Worm (Caenorhabditis elegans) whole organism, early embryonic: ENCODE results near the gene Y57G11C.48.

Source experiments
- B0310.2 ChIP-seq: sonication (generic microtip); optimal IDR thresholded peaks from 2 replicates; lab custom pipeline; 2016; ENCODE audit warnings: mild to moderate bottlenecking, missing genetic modification characterization, missing compliant biosample characterization
- F13C5.2 ChIP-seq: sonication (generic microtip); optimal IDR thresholded peaks from 2 replicates; lab custom pipeline; 2017; ENCODE audit warnings: mild to moderate bottlenecking, missing genetic modification characterization, inconsistent platforms, missing compliant biosample characterization
- aly-1 ChIP-seq: sonication (generic microtip); optimal IDR thresholded peaks from 2 replicates; lab custom pipeline; 2016; ENCODE audit warnings: missing genetic modification characterization, missing compliant biosample characterization
- ama-1 ChIP-seq: fragments of 150-350 bp; optimal IDR thresholded peaks from 2 replicates; lab custom pipeline; 2014
- ceh-13 ChIP-seq: fragments of 200-800 bp; sonication (Bioruptor generic); optimal IDR thresholded peaks from 2 replicates; lab custom pipeline; 2018; ENCODE audit warnings: mild to moderate bottlenecking, missing genetic modification characterization, missing compliant biosample characterization
- ceh-36 ChIP-seq: sonication (generic microtip); optimal IDR thresholded peaks from 2 replicates; lab custom pipeline; 2016; ENCODE audit warnings: missing genetic modification characterization, inconsistent platforms, missing compliant biosample characterization
- ets-7 ChIP-seq: sonication (generic microtip); optimal IDR thresholded peaks from 2 replicates; lab custom pipeline; 2016; ENCODE audit warnings: missing genotype, missing genetic modification characterization, missing compliant biosample characterization
- flt-1 ChIP-seq: fragments of 200-800 bp; sonication (Bioruptor generic); IDR thresholded peaks from 2 replicates; pipeline ENCODE4 v1.3.6; 2022; ENCODE audit warnings: missing genetic modification characterization, missing compliant biosample characterization
- hmbx-1 ChIP-seq: sonication (generic microtip); optimal IDR thresholded peaks from 2 replicates; lab custom pipeline; 2016; ENCODE audit warnings: mild to moderate bottlenecking, missing genetic modification characterization, missing compliant biosample characterization
- hmg-4 ChIP-seq: fragments of 200-800 bp; sonication (Bioruptor generic); optimal IDR thresholded peaks from 2 replicates; lab custom pipeline; 2018; ENCODE audit warnings: mild to moderate bottlenecking, missing genetic modification characterization, missing compliant biosample characterization
- hnd-1 ChIP-seq: sonication (generic microtip); optimal IDR thresholded peaks from 2 replicates; lab custom pipeline; 2016; ENCODE audit warnings: missing genetic modification characterization, missing compliant biosample characterization
- pes-1 ChIP-seq: fragments of 200-800 bp; sonication (Bioruptor generic); IDR thresholded peaks from 2 replicates; pipeline ENCODE4 v1.3.6; 2022; ENCODE audit warnings: missing genetic modification reagents, missing genetic modification characterization, missing compliant biosample characterization
- scrt-1 ChIP-seq: fragments of 200-800 bp; sonication (Bioruptor generic); IDR thresholded peaks from 2 replicates; pipeline ENCODE4 v1.3.6; 2022; ENCODE audit warnings: missing genetic modification characterization, missing compliant biosample characterization
- sea-1 ChIP-seq: fragments of 200-800 bp; sonication (Bioruptor generic); conservative IDR thresholded peaks from 2 replicates; pipeline ENCODE4 v1.3.6; 2022; ENCODE audit warnings: missing genetic modification characterization, missing compliant biosample characterization
- tbx-11 ChIP-seq: fragments of 200-800 bp; sonication (Bioruptor generic); IDR thresholded peaks from 2 replicates; pipeline ENCODE4 v1.3.6; 2022; ENCODE audit warnings: missing genetic modification characterization, missing compliant biosample characterization
- tbx-37 ChIP-seq: fragments of 200-800 bp; sonication (Bioruptor generic); conservative IDR thresholded peaks from 2 replicates; pipeline ENCODE4 v1.3.6; 2022; ENCODE audit warnings: missing genetic modification reagents, missing genetic modification characterization, missing compliant biosample characterization
- tra-4 ChIP-seq: sonication (generic microtip); optimal IDR thresholded peaks from 2 replicates; lab custom pipeline; 2017; ENCODE audit warnings: missing genetic modification characterization, missing compliant biosample characterization

Gene Y57G11C.48

DNA sequence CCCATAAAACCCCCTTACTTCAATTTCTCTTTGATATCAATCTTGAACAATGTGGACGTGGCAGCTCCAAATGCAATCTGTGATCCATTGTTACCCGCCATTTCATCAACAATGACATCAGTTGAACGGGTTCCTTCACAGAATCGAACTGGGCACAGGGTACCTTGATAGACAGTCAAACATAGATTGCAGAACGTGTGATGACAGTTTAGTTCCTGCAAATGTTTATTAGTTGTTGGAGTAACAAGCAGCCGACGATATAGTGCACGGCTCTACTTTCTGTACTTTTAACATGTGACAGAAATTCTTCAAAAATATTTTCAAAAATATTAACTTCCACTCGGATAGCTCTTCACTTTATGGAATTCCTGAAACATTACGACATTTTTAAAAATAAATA, at the start of gene Y57G11C.48:
Y57G11C.48 (minus strand) TSS at position 101 of the 400 bp plus-strand sequence.
- no peak for TF ChIP-seq tbx-11 (GFP tag; lab: Robert Waterston, UW)
- TF ChIP-seq flt-1: no peak
- no peak for TF ChIP-seq F13C5.2 (tag; lab: Kevin White, UChicago)
- no peak for TF ChIP-seq B0310.2 (tag; lab: Kevin White, UChicago)
- no peak for TF ChIP-seq tra-4 (tag; lab: Kevin White, UChicago)
- TF ChIP-seq ceh-36: no peak
- TF ChIP-seq tbx-37 (GFP tag; lab: Robert Waterston, UW): no peak
- no peak for TF ChIP-seq ama-1 (lab: Kevin White, UChicago)
- TF ChIP-seq ceh-13 (GFP tag; lab: Kevin White, UChicago): no peak
- TF ChIP-seq hmg-4: no peak
- no peak for TF ChIP-seq aly-1 (tag; lab: Kevin White, UChicago)
- no peak for TF ChIP-seq scrt-1
- no peak for TF ChIP-seq sea-1 (GFP tag; lab: Robert Waterston, UW)
- TF ChIP-seq hmbx-1: no peak
- no peak for TF ChIP-seq pes-1 (GFP tag; lab: Robert Waterston, UW)
- no peak for TF ChIP-seq hnd-1 (tag; lab: Kevin White, UChicago)
- no peak for TF ChIP-seq ets-7 (tag; lab: Kevin White, UChicago)

DNA sequence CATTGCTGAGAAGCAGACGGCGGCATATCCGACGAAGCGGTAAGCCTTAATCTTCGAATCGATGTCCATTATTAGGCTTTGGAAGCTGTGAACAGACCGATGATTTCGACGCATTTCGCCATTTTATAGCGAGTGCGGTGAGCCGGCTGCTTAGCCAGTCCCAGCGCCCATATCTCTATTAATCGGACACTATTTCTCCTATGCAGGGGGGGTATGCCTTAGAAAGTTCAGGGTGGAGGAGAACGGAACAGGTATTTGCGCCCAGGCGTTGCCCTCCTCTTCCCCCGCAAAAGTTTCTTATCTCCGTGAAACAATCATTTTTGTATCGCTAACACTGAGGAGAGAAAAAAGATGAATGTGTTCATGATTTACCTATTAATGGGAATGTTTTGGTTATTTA, 42.5 kb upstream of the Y57G11C.48 start, which contains the start of gene dpy-4:
dpy-4 (minus strand) TSS at position 101 of the 400 bp plus-strand sequence.
- TF ChIP-seq hmg-4 (no peak), hmbx-1 (no peak), flt-1 (no peak), tbx-11 (GFP tag; lab: Robert Waterston, UW) (no peak), sea-1 (GFP tag; lab: Robert Waterston, UW) (no peak), tbx-37 (GFP tag; lab: Robert Waterston, UW) (no peak), ceh-13 (GFP tag; lab: Kevin White, UChicago) (no peak), B0310.2 (tag; lab: Kevin White, UChicago) (no peak), tra-4 (tag; lab: Kevin White, UChicago) (no peak), hnd-1 (tag; lab: Kevin White, UChicago) (no peak), ets-7 (tag; lab: Kevin White, UChicago) (no peak)

ce11 chrIV:14985859-14986258, 41.7 kb upstream of the Y57G11C.48 start:
- no peak for TF ChIP-seq tbx-37 (GFP tag; lab: Robert Waterston, UW)
- TF ChIP-seq aly-1 (tag; lab: Kevin White, UChicago): peak; percentile 45

DNA sequence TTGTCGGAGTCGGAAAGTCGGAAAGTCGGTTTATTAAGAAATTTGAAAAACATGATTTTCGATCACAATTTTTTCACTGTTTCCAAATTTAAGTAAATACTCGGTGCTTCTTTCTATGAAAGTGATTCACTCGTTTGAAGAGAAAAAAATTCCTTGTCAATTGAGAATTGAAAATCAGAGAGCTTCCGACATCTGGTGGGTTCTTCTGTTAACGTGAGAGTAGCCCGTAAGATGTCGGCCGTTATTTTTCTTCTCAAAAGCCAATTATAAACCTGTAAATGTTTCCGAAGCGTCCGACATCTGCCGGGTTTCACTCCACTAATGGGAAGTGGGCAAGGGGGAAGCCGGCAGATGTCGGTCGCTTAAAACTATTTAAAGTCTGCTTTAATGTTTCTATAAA, 40.9 kb upstream of the Y57G11C.48 start:
- TF ChIP-seq aly-1 (tag; lab: Kevin White, UChicago) (no peak), ets-7 (tag; lab: Kevin White, UChicago) (no peak), tbx-11 (GFP tag; lab: Robert Waterston, UW) (no peak), sea-1 (GFP tag; lab: Robert Waterston, UW) (no peak), pes-1 (GFP tag; lab: Robert Waterston, UW) (no peak), ceh-36 (no peak), hmbx-1 (no peak), tra-4 (tag; lab: Kevin White, UChicago) (no peak), flt-1 (no peak), tbx-37 (GFP tag; lab: Robert Waterston, UW) (no peak), ama-1 (lab: Kevin White, UChicago) (no peak), hmg-4 (no peak), hnd-1 (tag; lab: Kevin White, UChicago) (no peak), ceh-13 (GFP tag; lab: Kevin White, UChicago) (no peak), B0310.2 (tag; lab: Kevin White, UChicago) (no peak), scrt-1 (no peak)

DNA sequence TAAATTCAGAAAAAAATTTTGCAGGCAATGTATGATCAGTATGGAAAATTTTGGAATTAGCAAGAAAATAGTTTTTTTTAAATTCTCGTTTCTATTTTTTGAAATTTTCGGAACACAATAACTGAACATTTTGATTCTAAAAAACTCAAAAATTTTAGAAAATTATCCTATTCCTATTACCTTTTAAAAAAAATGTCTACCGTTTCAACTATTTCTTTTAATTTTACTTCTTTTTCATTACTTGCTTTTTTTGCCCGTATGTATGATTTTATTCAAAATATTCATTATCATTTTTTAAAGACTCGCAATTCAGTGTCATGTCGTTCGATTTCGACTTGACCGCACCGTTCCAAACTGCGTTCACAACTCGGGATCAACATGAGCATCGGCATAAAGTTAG, 37.2 kb upstream of the Y57G11C.48 start, which contains the start of gene atln-2:
atln-2 (plus strand) TSS at position 301 of the 400 bp plus-strand sequence.
- no peak for TF ChIP-seq ceh-36
- no peak for TF ChIP-seq B0310.2 (tag; lab: Kevin White, UChicago)
- no peak for TF ChIP-seq scrt-1
- no peak for TF ChIP-seq hmg-4
- no peak for TF ChIP-seq ceh-13 (GFP tag; lab: Kevin White, UChicago)
- TF ChIP-seq hmbx-1: no peak
- TF ChIP-seq tbx-37 (GFP tag; lab: Robert Waterston, UW): no peak
- TF ChIP-seq hnd-1 (tag; lab: Kevin White, UChicago): no peak
- TF ChIP-seq pes-1 (GFP tag; lab: Robert Waterston, UW): no peak
- TF ChIP-seq tbx-11 (GFP tag; lab: Robert Waterston, UW): no peak
- TF ChIP-seq aly-1 (tag; lab: Kevin White, UChicago): no peak
- no peak for TF ChIP-seq tra-4 (tag; lab: Kevin White, UChicago)
- TF ChIP-seq ets-7 (tag; lab: Kevin White, UChicago): no peak
- no peak for TF ChIP-seq ama-1 (lab: Kevin White, UChicago)
- TF ChIP-seq sea-1 (GFP tag; lab: Robert Waterston, UW): no peak

- TF ChIP-seq sea-1 (GFP tag; lab: Robert Waterston, UW): no peak
- no peak for TF ChIP-seq hmg-4
- TF ChIP-seq aly-1 (tag; lab: Kevin White, UChicago): no peak
- TF ChIP-seq ets-7 (tag; lab: Kevin White, UChicago): no peak
- TF ChIP-seq scrt-1: no peak
- TF ChIP-seq ceh-13 (GFP tag; lab: Kevin White, UChicago): no peak
- TF ChIP-seq hnd-1 (tag; lab: Kevin White, UChicago): no peak
- no peak for TF ChIP-seq tra-4 (tag; lab: Kevin White, UChicago)
- no peak for TF ChIP-seq ama-1 (lab: Kevin White, UChicago)
- no peak for TF ChIP-seq hmbx-1
- TF ChIP-seq tbx-11 (GFP tag; lab: Robert Waterston, UW): no peak
These were observed 34.1 kb upstream of the Y57G11C.48 start for ce11 chrIV:14978204-14978603.

DNA sequence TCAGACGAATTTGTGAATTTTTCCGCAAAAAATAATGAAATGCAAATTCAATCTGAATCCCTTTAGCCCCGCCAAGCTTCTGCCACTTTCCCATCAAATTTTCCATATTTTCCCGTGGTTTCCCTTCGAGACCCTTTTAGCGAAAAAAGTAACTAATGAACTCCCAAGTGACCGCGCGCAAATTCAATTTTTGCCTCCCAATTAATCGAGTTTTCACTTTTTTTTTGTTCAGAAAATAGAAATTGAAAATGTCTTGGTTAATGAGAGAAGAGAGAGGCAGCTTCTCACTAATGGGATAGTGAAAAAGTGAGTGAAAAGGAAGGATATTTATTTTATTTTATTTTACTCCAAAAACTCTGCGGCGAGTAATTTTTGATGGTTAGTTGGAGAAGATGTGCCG, 15.9 kb upstream of the Y57G11C.48 start:
- TF ChIP-seq ets-7 (tag; lab: Kevin White, UChicago) (no peak), ama-1 (lab: Kevin White, UChicago) (no peak), F13C5.2 (tag; lab: Kevin White, UChicago) (no peak), tbx-37 (GFP tag; lab: Robert Waterston, UW) (no peak), hmg-4 (no peak)
